Worm (Caenorhabditis elegans) whole organism, early embryonic: ENCODE results near the gene pgph-3.

Experiments used
- B0310.2 ChIP-seq: sonication (generic microtip); optimal IDR thresholded peaks from 2 replicates; lab custom pipeline; 2016; ENCODE audit warnings: mild to moderate bottlenecking, missing genetic modification characterization, missing compliant biosample characterization
- F13C5.2 ChIP-seq: sonication (generic microtip); optimal IDR thresholded peaks from 2 replicates; lab custom pipeline; 2017; ENCODE audit warnings: mild to moderate bottlenecking, missing genetic modification characterization, inconsistent platforms, missing compliant biosample characterization
- aly-1 ChIP-seq: sonication (generic microtip); optimal IDR thresholded peaks from 2 replicates; lab custom pipeline; 2016; ENCODE audit warnings: missing genetic modification characterization, missing compliant biosample characterization
- ama-1 ChIP-seq: fragments of 150-350 bp; optimal IDR thresholded peaks from 2 replicates; lab custom pipeline; 2014
- ceh-13 ChIP-seq: fragments of 200-800 bp; sonication (Bioruptor generic); optimal IDR thresholded peaks from 2 replicates; lab custom pipeline; 2018; ENCODE audit warnings: mild to moderate bottlenecking, missing genetic modification characterization, missing compliant biosample characterization
- ceh-36 ChIP-seq: sonication (generic microtip); optimal IDR thresholded peaks from 2 replicates; lab custom pipeline; 2016; ENCODE audit warnings: missing genetic modification characterization, inconsistent platforms, missing compliant biosample characterization
- ets-7 ChIP-seq: sonication (generic microtip); optimal IDR thresholded peaks from 2 replicates; lab custom pipeline; 2016; ENCODE audit warnings: missing genotype, missing genetic modification characterization, missing compliant biosample characterization
- flt-1 ChIP-seq: fragments of 200-800 bp; sonication (Bioruptor generic); IDR thresholded peaks from 2 replicates; pipeline ENCODE4 v1.3.6; 2022; ENCODE audit warnings: missing genetic modification characterization, missing compliant biosample characterization
- hmbx-1 ChIP-seq: sonication (generic microtip); optimal IDR thresholded peaks from 2 replicates; lab custom pipeline; 2016; ENCODE audit warnings: mild to moderate bottlenecking, missing genetic modification characterization, missing compliant biosample characterization
- hmg-4 ChIP-seq: fragments of 200-800 bp; sonication (Bioruptor generic); optimal IDR thresholded peaks from 2 replicates; lab custom pipeline; 2018; ENCODE audit warnings: mild to moderate bottlenecking, missing genetic modification characterization, missing compliant biosample characterization
- hnd-1 ChIP-seq: sonication (generic microtip); optimal IDR thresholded peaks from 2 replicates; lab custom pipeline; 2016; ENCODE audit warnings: missing genetic modification characterization, missing compliant biosample characterization
- pes-1 ChIP-seq: fragments of 200-800 bp; sonication (Bioruptor generic); IDR thresholded peaks from 2 replicates; pipeline ENCODE4 v1.3.6; 2022; ENCODE audit warnings: missing genetic modification reagents, missing genetic modification characterization, missing compliant biosample characterization
- scrt-1 ChIP-seq: fragments of 200-800 bp; sonication (Bioruptor generic); IDR thresholded peaks from 2 replicates; pipeline ENCODE4 v1.3.6; 2022; ENCODE audit warnings: missing genetic modification characterization, missing compliant biosample characterization
- sea-1 ChIP-seq: fragments of 200-800 bp; sonication (Bioruptor generic); conservative IDR thresholded peaks from 2 replicates; pipeline ENCODE4 v1.3.6; 2022; ENCODE audit warnings: missing genetic modification characterization, missing compliant biosample characterization
- tbx-11 ChIP-seq: fragments of 200-800 bp; sonication (Bioruptor generic); IDR thresholded peaks from 2 replicates; pipeline ENCODE4 v1.3.6; 2022; ENCODE audit warnings: missing genetic modification characterization, missing compliant biosample characterization
- tbx-37 ChIP-seq: fragments of 200-800 bp; sonication (Bioruptor generic); conservative IDR thresholded peaks from 2 replicates; pipeline ENCODE4 v1.3.6; 2022; ENCODE audit warnings: missing genetic modification reagents, missing genetic modification characterization, missing compliant biosample characterization
- tra-4 ChIP-seq: sonication (generic microtip); optimal IDR thresholded peaks from 2 replicates; lab custom pipeline; 2017; ENCODE audit warnings: missing genetic modification characterization, missing compliant biosample characterization

Gene pgph-3

ce11 chrV:5788650-5789049 lies 25.0 kb upstream of the pgph-3 start:
- no peak for TF ChIP-seq ama-1 (lab: Kevin White, UChicago)
- no peak for TF ChIP-seq ceh-36 (tag; lab: Kevin White, UChicago)
- TF ChIP-seq tbx-11: no peak
- no peak for TF ChIP-seq flt-1 (GFP tag; lab: Robert Waterston, UW)
- TF ChIP-seq ets-7: no peak
- TF ChIP-seq pes-1 (GFP tag; lab: Robert Waterston, UW): no peak
- TF ChIP-seq F13C5.2 (tag; lab: Kevin White, UChicago): no peak
- no peak for TF ChIP-seq B0310.2

- TF ChIP-seq ceh-13 (GFP tag; lab: Kevin White, UChicago): no peak
- no peak for TF ChIP-seq hnd-1 (tag; lab: Kevin White, UChicago)
- TF ChIP-seq ceh-36 (tag; lab: Kevin White, UChicago): no peak
- no peak for TF ChIP-seq flt-1 (GFP tag; lab: Robert Waterston, UW)
Measured at ce11 chrV:5785372-5785771, 21.7 kb upstream of the pgph-3 start, which contains the start of gene F44E7.7. TSS of gene F44E7.7 (minus strand) at chrV:5785472.

- TF ChIP-seq ama-1 (lab: Kevin White, UChicago): no peak
- TF ChIP-seq B0310.2: no peak
- no peak for TF ChIP-seq hmbx-1 (tag; lab: Kevin White, UChicago)
- TF ChIP-seq ceh-13 (GFP tag; lab: Kevin White, UChicago): no peak
- no peak for TF ChIP-seq tbx-37 (GFP tag; lab: Robert Waterston, UW)
- no peak for TF ChIP-seq hnd-1 (tag; lab: Kevin White, UChicago)
- TF ChIP-seq tra-4 (tag; lab: Kevin White, UChicago): no peak
- TF ChIP-seq flt-1 (GFP tag; lab: Robert Waterston, UW): no peak
- TF ChIP-seq scrt-1 (GFP tag; lab: Robert Waterston, UW): no peak
- TF ChIP-seq aly-1 (tag; lab: Kevin White, UChicago): no peak
- no peak for TF ChIP-seq pes-1 (GFP tag; lab: Robert Waterston, UW)
- no peak for TF ChIP-seq hmg-4 (GFP tag; lab: Kevin White, UChicago)
- no peak for TF ChIP-seq ets-7
- no peak for TF ChIP-seq tbx-11
- no peak for TF ChIP-seq ceh-36 (tag; lab: Kevin White, UChicago)
- no peak for TF ChIP-seq F13C5.2 (tag; lab: Kevin White, UChicago)
- TF ChIP-seq sea-1 (GFP tag; lab: Robert Waterston, UW): no peak
Measured at ce11 chrV:5782687-5783086, 19.0 kb upstream of the pgph-3 start, which contains the start of gene fbxa-183. TSS of gene fbxa-183 (minus strand) at chrV:5782787.

- TF ChIP-seq pes-1 (GFP tag; lab: Robert Waterston, UW): no peak
- no peak for TF ChIP-seq hmbx-1 (tag; lab: Kevin White, UChicago)
- no peak for TF ChIP-seq tra-4 (tag; lab: Kevin White, UChicago)
- no peak for TF ChIP-seq ceh-13 (GFP tag; lab: Kevin White, UChicago)
- TF ChIP-seq scrt-1 (GFP tag; lab: Robert Waterston, UW): no peak
Measured at ce11 chrV:5780713-5781360, 17.2 kb upstream of the pgph-3 start, which contains the start of gene F44E7.5. TSS of gene F44E7.5 (minus strand) at chrV:5780922.

ce11 chrV:5779984-5780383 lies 16.3 kb upstream of the pgph-3 start:
- no peak for TF ChIP-seq hnd-1 (tag; lab: Kevin White, UChicago)
- no peak for TF ChIP-seq hmbx-1 (tag; lab: Kevin White, UChicago)
- no peak for TF ChIP-seq tbx-37 (GFP tag; lab: Robert Waterston, UW)
- no peak for TF ChIP-seq tra-4 (tag; lab: Kevin White, UChicago)
- TF ChIP-seq B0310.2: no peak
- no peak for TF ChIP-seq sea-1 (GFP tag; lab: Robert Waterston, UW)
- TF ChIP-seq ceh-36 (tag; lab: Kevin White, UChicago): no peak
- TF ChIP-seq ama-1 (lab: Kevin White, UChicago): no peak
- TF ChIP-seq ets-7: no peak
- TF ChIP-seq tbx-11: no peak
- TF ChIP-seq pes-1 (GFP tag; lab: Robert Waterston, UW): no peak
- TF ChIP-seq scrt-1 (GFP tag; lab: Robert Waterston, UW): no peak
- no peak for TF ChIP-seq flt-1 (GFP tag; lab: Robert Waterston, UW)
- no peak for TF ChIP-seq aly-1 (tag; lab: Kevin White, UChicago)
- TF ChIP-seq F13C5.2 (tag; lab: Kevin White, UChicago): no peak
- TF ChIP-seq ceh-13 (GFP tag; lab: Kevin White, UChicago): no peak
- no peak for TF ChIP-seq hmg-4 (GFP tag; lab: Kevin White, UChicago)

- TF ChIP-seq sea-1 (GFP tag; lab: Robert Waterston, UW) (peak; percentile 61; the same call in 1 of the 2 replicates), pes-1 (GFP tag; lab: Robert Waterston, UW) (peak; percentile 73)
Measured at ce11 chrV:5778216-5778615, 14.6 kb upstream of the pgph-3 start.

DNA sequence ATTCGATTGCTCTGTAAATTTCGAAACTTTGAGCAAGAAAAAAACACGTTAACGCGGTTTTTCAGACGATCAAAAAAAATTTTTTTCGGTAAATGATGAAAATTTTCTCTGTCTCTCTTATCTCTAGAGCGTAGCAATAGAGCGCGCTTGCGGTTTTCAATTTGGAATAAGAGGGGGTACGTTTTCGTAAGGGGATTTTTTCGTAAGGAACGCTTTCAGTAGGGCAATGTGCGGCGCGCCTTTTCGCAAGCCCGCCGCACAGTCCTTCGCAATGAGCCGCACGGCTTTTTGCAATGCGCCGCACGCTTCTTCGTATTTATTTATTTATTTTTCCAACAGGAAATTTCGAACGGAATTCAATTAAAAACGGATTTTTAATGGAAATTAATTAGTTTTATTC lies 13.3 kb upstream of the pgph-3 start, which contains the start of gene F44E7.4:
Gene F44E7.4, minus strand, starts transcription at position 13 of the 400 bp plus-strand sequence.
- peak; percentile 82 for TF ChIP-seq scrt-1 (GFP tag; lab: Robert Waterston, UW)
- TF ChIP-seq sea-1 (GFP tag; lab: Robert Waterston, UW): peak; percentile 84
- TF ChIP-seq tbx-11: peak; percentile 82
- TF ChIP-seq tbx-37 (GFP tag; lab: Robert Waterston, UW): peak; percentile 73
- peak; percentile 77 for TF ChIP-seq flt-1 (GFP tag; lab: Robert Waterston, UW)
- peak; percentile 87 for TF ChIP-seq pes-1 (GFP tag; lab: Robert Waterston, UW)

ce11 chrV:5774137-5774536 lies 10.5 kb upstream of the pgph-3 start:
- TF ChIP-seq ama-1 (lab: Kevin White, UChicago) (no peak), aly-1 (tag; lab: Kevin White, UChicago) (no peak), tbx-11 (no peak)
